Worm (Caenorhabditis elegans) whole organism, L4 larva: Measurements from ENCODE around the gene chk-1.
A peak's percentile ranks its signal among the peaks of the same experiment; 100 is the strongest.

ENCODE experiments used
- D1046.2 ChIP-seq: fragments of 200-800 bp; sonication (Bioruptor generic); IDR thresholded peaks from 2 replicates; pipeline ENCODE4 v1.3.6; 2022; ENCODE audit warnings: missing genetic modification characterization, missing compliant biosample characterization
- F10B5.3 ChIP-seq: sonication (generic microtip); optimal IDR thresholded peaks from 2 replicates; lab custom pipeline; 2016; ENCODE audit warnings: mild to moderate bottlenecking, missing genetic modification characterization, missing compliant biosample characterization
- F37D6.2 ChIP-seq: sonication (generic microtip); optimal IDR thresholded peaks from 2 replicates; lab custom pipeline; 2016; ENCODE audit warnings: mild to moderate bottlenecking, missing genetic modification characterization, missing compliant biosample characterization
- F44E2.7 ChIP-seq: fragments of 200-800 bp; sonication (Bioruptor generic); IDR thresholded peaks from 2 replicates; pipeline ENCODE4 v2.1.2; 2022; ENCODE audit warnings: missing genetic modification characterization, missing compliant biosample characterization
- R02D3.7 ChIP-seq: fragments of 150-350 bp; sonication (generic microtip); optimal IDR thresholded peaks from 3 replicates; lab custom pipeline; 2014; ENCODE audit warnings: missing biosample characterization, missing genetic modification characterization
- T20F7.1 ChIP-seq: fragments of 200-800 bp; sonication (Bioruptor generic); optimal IDR thresholded peaks from 2 replicates; lab custom pipeline; 2018; ENCODE audit warnings: mild to moderate bottlenecking, missing genetic modification characterization, missing compliant biosample characterization
- Y105C5A.15 ChIP-seq: fragments of 200-800 bp; sonication (Bioruptor generic); IDR thresholded peaks from 2 replicates; pipeline ENCODE4 v1.3.6; 2022; ENCODE audit warnings: missing genetic modification characterization, missing compliant biosample characterization
- aha-1 ChIP-seq: fragments of 150-350 bp; peaks from one replicate; lab custom pipeline; 2014; ENCODE audit warnings: missing biosample characterization, missing genetic modification characterization
- ama-1 ChIP-seq: fragments of 150-350 bp; optimal IDR thresholded peaks from 2 replicates; lab custom pipeline; 2014; ENCODE audit warnings: inconsistent platforms, mixed read lengths
- arid-1 ChIP-seq: fragments of 200-800 bp; sonication (Bioruptor generic); conservative IDR thresholded peaks from 2 replicates; pipeline ENCODE4 v1.3.6; 2022; ENCODE audit warnings: missing genetic modification reagents, missing genetic modification characterization, missing compliant biosample characterization
- ceh-20 ChIP-seq: fragments of 200-800 bp; sonication (Bioruptor generic); IDR thresholded peaks from 2 replicates; pipeline ENCODE4 v1.3.6; 2022; ENCODE audit warnings: missing genetic modification reagents, missing genetic modification characterization, missing compliant biosample characterization
- ceh-28 ChIP-seq: fragments of 150-350 bp; optimal IDR thresholded peaks from 2 replicates; lab custom pipeline; 2014; ENCODE audit warnings: missing biosample characterization, missing genetic modification reagents, missing genetic modification characterization
- ceh-82 ChIP-seq: sonication (generic microtip); optimal IDR thresholded peaks from 2 replicates; lab custom pipeline; 2017; ENCODE audit warnings: missing biosample characterization, missing genetic modification characterization
- daf-12 ChIP-seq: fragments of 150-350 bp; optimal IDR thresholded peaks from 2 replicates; lab custom pipeline; 2014; ENCODE audit warnings: missing biosample characterization, missing genetic modification reagents, missing genetic modification characterization
- dmd-6 ChIP-seq: fragments of 200-800 bp; sonication (Bioruptor generic); IDR thresholded peaks from 2 replicates; pipeline ENCODE4 v1.3.6; 2022; ENCODE audit warnings: missing genetic modification reagents, missing genetic modification characterization, missing compliant biosample characterization
- dmd-8 ChIP-seq: fragments of 200-800 bp; sonication (Bioruptor generic); IDR thresholded peaks from 2 replicates; pipeline ENCODE4 v1.3.6; 2022; ENCODE audit warnings: missing genetic modification characterization, missing compliant biosample characterization
- egl-27 ChIP-seq: sonication (generic microtip); optimal IDR thresholded peaks from 3 replicates; lab custom pipeline; 2017; ENCODE audit warnings: missing biosample characterization, missing genetic modification reagents, missing genetic modification characterization
- egl-43 ChIP-seq: fragments of 200-800 bp; sonication (Bioruptor generic); IDR thresholded peaks from 2 replicates; pipeline ENCODE4 v1.3.6; 2022; ENCODE audit warnings: missing genetic modification reagents, missing genetic modification characterization, missing compliant biosample characterization
- fkh-10 ChIP-seq: fragments of 150-350 bp; optimal IDR thresholded peaks from 2 replicates; lab custom pipeline; 2014; ENCODE audit warnings: missing biosample characterization, missing genetic modification reagents, missing genetic modification characterization
- gei-8 ChIP-seq: fragments of 200-800 bp; sonication (Bioruptor generic); optimal IDR thresholded peaks from 2 replicates; lab custom pipeline; 2018; ENCODE audit warnings: mild to moderate bottlenecking, missing genetic modification characterization, missing compliant biosample characterization
- hif-1 ChIP-seq, 2 experiments: sonication (generic microtip); optimal IDR thresholded peaks; 2 replicates each; lab custom pipeline; 2016 to 2017; ENCODE audit warnings: missing compliant biosample characterization in 2 of 2, missing genetic modification characterization in 2 of 2, missing genetic modification reagents in 2 of 2, missing genotype in 2 of 2, mild to moderate bottlenecking in 1 of 2
- hmg-1.1 ChIP-seq: fragments of 200-800 bp; sonication (Bioruptor generic); IDR thresholded peaks from 2 replicates; pipeline ENCODE4 v1.3.6; 2022; ENCODE audit warnings: missing genetic modification reagents, missing genetic modification characterization, missing compliant biosample characterization
- lin-15B ChIP-seq: fragments of 150-350 bp; sonication (generic microtip); optimal IDR thresholded peaks from 3 replicates; lab custom pipeline; 2014; ENCODE audit warnings: missing biosample characterization, missing genetic modification characterization
- lin-29 ChIP-seq: fragments of 200-800 bp; sonication (Bioruptor generic); IDR thresholded peaks from 2 replicates; pipeline ENCODE4 v1.3.6; 2022; ENCODE audit warnings: missing genetic modification reagents, missing genetic modification characterization, missing compliant biosample characterization
- lin-38 ChIP-seq: fragments of 200-800 bp; sonication (Bioruptor generic); IDR thresholded peaks from 2 replicates; pipeline ENCODE4 v1.3.6; 2022; ENCODE audit warnings: missing genetic modification reagents, missing genetic modification characterization, missing compliant biosample characterization
- lin-39 ChIP-seq: fragments of 150-350 bp; optimal IDR thresholded peaks from 2 replicates; lab custom pipeline; 2014; ENCODE audit warnings: missing biosample characterization, missing genetic modification reagents, missing genetic modification characterization
- lsy-2 ChIP-seq, 2 experiments: fragments of 150-350 bp in 1 of 2; sonication (generic microtip) in 1 of 2; optimal IDR thresholded peaks; 2 replicates each; lab custom pipeline; 2014 to 2017; ENCODE audit warnings: missing biosample characterization in 2 of 2, missing genetic modification characterization in 2 of 2
- mdt-29 ChIP-seq: fragments of 200-800 bp; sonication (Bioruptor generic); IDR thresholded peaks from 2 replicates; pipeline ENCODE4 v1.3.6; 2022; ENCODE audit warnings: missing genetic modification reagents, missing genetic modification characterization, missing compliant biosample characterization
- mes-2 ChIP-seq: sonication (generic microtip); optimal IDR thresholded peaks from 2 replicates; lab custom pipeline; 2016; ENCODE audit warnings: missing genotype, mild to moderate bottlenecking, missing genetic modification characterization, missing compliant biosample characterization; ENCODE audit not compliant: poor library complexity, severe bottlenecking
- nhr-102 ChIP-seq: sonication (generic microtip); optimal IDR thresholded peaks from 2 replicates; lab custom pipeline; 2016; ENCODE audit warnings: mild to moderate bottlenecking, missing genetic modification characterization, moderate library complexity, missing compliant biosample characterization
- nhr-11 ChIP-seq: fragments of 150-350 bp; optimal IDR thresholded peaks from 2 replicates; lab custom pipeline; 2014; ENCODE audit warnings: missing biosample characterization, missing genetic modification characterization
- nhr-111 ChIP-seq: fragments of 200-800 bp; sonication (Bioruptor generic); optimal IDR thresholded peaks from 2 replicates; lab custom pipeline; 2018; ENCODE audit warnings: mild to moderate bottlenecking, missing genetic modification characterization, missing compliant biosample characterization
- nhr-42 ChIP-seq: fragments of 200-800 bp; sonication (Bioruptor generic); IDR thresholded peaks from 2 replicates; pipeline ENCODE4 v1.3.6; 2022; ENCODE audit warnings: missing genetic modification characterization, missing compliant biosample characterization
- nhr-6 ChIP-seq: fragments of 150-350 bp; optimal IDR thresholded peaks from 2 replicates; lab custom pipeline; 2014; ENCODE audit warnings: missing biosample characterization, missing genetic modification characterization
- php-3 ChIP-seq: fragments of 200-800 bp; sonication (Bioruptor generic); IDR thresholded peaks from 2 replicates; pipeline ENCODE4 v1.3.6; 2022; ENCODE audit warnings: missing genetic modification reagents, missing genetic modification characterization, missing compliant biosample characterization
- pqm-1 ChIP-seq: sonication (generic microtip); optimal IDR thresholded peaks from 2 replicates; lab custom pipeline; 2017; ENCODE audit warnings: missing biosample characterization, missing genetic modification characterization
- rbr-2 ChIP-seq: sonication (generic microtip); optimal IDR thresholded peaks from 2 replicates; lab custom pipeline; 2016; ENCODE audit warnings: missing genotype, missing genetic modification characterization, missing compliant biosample characterization
- set-16 ChIP-seq: fragments of 200-800 bp; sonication (Bioruptor generic); IDR thresholded peaks from 2 replicates; pipeline ENCODE4 v1.3.6; 2022; ENCODE audit warnings: missing genetic modification reagents, missing genetic modification characterization, missing compliant biosample characterization
- spr-3 ChIP-seq: fragments of 200-800 bp; sonication (Bioruptor generic); optimal IDR thresholded peaks from 2 replicates; lab custom pipeline; 2018; ENCODE audit warnings: mild to moderate bottlenecking, missing genetic modification characterization, missing compliant biosample characterization
- unc-62 ChIP-seq, 3 experiments: fragments of 150-350 bp in 1 of 3; sonication (generic microtip); optimal IDR thresholded peaks in 2 of 3; peaks in 1 of 3; 1 replicate in 1 of 3; 2 replicates in 2 of 3; lab custom pipeline; 2014 to 2017; ENCODE audit warnings: missing biosample characterization in 3 of 3, missing genetic modification characterization in 3 of 3, missing genetic modification reagents in 3 of 3, missing genotype in 1 of 3
- zag-1 ChIP-seq: fragments of 150-350 bp; optimal IDR thresholded peaks from 2 replicates; lab custom pipeline; 2014; ENCODE audit warnings: missing biosample characterization, missing genetic modification characterization
- zfp-3 ChIP-seq: fragments of 200-800 bp; sonication (Bioruptor generic); conservative IDR thresholded peaks from 2 replicates; pipeline ENCODE4 v1.3.6; 2022; ENCODE audit warnings: missing genetic modification reagents, missing genetic modification characterization, missing compliant biosample characterization
- ztf-11 ChIP-seq: fragments of 150-350 bp; optimal IDR thresholded peaks from 2 replicates; lab custom pipeline; 2014; ENCODE audit warnings: missing biosample characterization, missing genetic modification characterization

chk-1 gene

DNA sequence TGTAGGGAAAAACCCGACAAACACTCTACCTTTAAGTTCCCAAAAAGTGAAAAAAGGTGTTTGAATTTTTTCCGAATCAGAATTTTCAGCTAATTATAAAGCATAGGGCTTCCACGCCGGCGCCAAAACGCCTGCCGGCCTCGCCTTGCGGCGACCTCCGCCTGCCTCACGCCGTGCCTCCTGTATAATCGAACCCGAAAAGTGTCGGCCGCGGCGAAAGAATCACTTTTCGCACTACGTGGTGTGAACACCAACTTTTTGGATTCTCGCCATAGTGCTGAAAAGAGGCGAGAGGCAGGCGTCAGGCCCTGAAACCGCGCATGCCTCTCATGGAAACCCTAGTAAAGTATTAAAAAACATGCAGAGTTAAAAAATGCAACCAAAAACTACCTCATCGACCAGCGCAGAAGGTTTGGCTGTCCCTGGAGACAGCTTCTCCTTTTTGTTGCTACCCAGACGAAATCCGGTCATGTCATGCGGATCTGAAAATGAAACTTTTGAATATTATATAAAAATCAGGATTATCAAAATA is 43.7 kb downstream of the chk-1 start, which contains the start of gene nrsn-1:
Gene nrsn-1 (minus strand): TSS at position 482 of the 532 bp plus-strand sequence.
- TF ChIP-seq set-16: peak; percentile 76
- TF ChIP-seq ceh-20 (GFP tag; lab: Robert Waterston, UW): 0 out of 2 replicates have a peak, but pooled peaks have one; percentile 36
- 0 out of 2 replicates have a peak, but pooled peaks have one; percentile 67 for TF ChIP-seq egl-43 (GFP tag; lab: Robert Waterston, UW)
- no peak for TF ChIP-seq php-3 (GFP tag; lab: Robert Waterston, UW)
- peak; percentile 40; the same call in 1 of the 2 replicates for TF ChIP-seq nhr-42 (GFP tag; lab: Robert Waterston, UW)

DNA sequence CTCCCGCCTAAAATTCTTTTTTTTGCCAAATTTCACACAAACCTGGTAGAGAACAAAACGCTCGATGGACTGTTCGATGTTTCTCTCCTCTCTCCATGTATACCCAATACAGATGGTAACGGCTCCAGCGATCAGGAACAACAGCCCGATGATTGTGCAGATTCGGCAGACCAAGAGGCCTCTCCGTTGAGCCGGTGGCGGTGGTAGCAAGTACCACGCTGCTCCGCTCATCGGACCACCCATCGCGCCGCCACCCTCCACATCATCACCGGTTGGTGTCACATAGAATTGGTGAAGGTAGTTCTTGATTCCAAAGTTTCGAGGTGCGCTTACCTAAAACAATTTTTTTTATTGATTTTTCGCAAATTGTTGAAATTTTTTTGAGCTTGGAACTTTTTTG is 44.5 kb downstream of the chk-1 start:
- TF ChIP-seq aha-1 (tag; lab: Kevin White, UChicago) (peak; percentile 41), php-3 (GFP tag; lab: Robert Waterston, UW) (no peak), nhr-11 (tag; lab: Kevin White, UChicago) (no peak), nhr-6 (tag; lab: Kevin White, UChicago) (no peak), hif-1 (tag; optimal IDR thresholded peaks at IDR 0.05; lab: Kevin White, UChicago) (no peak), hmg-1.1 (GFP tag; lab: Robert Waterston, UW) (peak; percentile 18; the same call in 1 of the 2 replicates), D1046.2 (GFP tag; lab: Robert Waterston, UW) (no peak), ztf-11 (no peak), R02D3.7 (tag; lab: Kevin White, UChicago) (no peak), lin-15B (tag; lab: Kevin White, UChicago) (no peak), ceh-28 (tag; lab: Kevin White, UChicago) (no peak), lin-39 (tag; lab: Kevin White, UChicago) (no peak), F44E2.7 (GFP tag; lab: Robert Waterston, UW) (no peak), T20F7.1 (GFP tag; lab: Kevin White, UChicago) (no peak), daf-12 (tag; lab: Kevin White, UChicago) (no peak), zag-1 (tag; lab: Kevin White, UChicago) (no peak), dmd-6 (GFP tag; lab: Robert Waterston, UW) (no peak), pqm-1 (tag; lab: Kevin White, UChicago) (no peak), mdt-29 (GFP tag; lab: Robert Waterston, UW) (no peak), set-16 (peak; percentile 80), nhr-111 (no peak), fkh-10 (GFP tag; lab: Kevin White, UChicago) (no peak), lin-29 (no peak), Y105C5A.15 (GFP tag; lab: Robert Waterston, UW) (no peak), gei-8 (GFP tag; lab: Kevin White, UChicago) (no peak), F10B5.3 (tag; lab: Kevin White, UChicago) (no peak)
- TF ChIP-seq, all 104 proteins: peak for 3

- TF ChIP-seq egl-27 (tag; lab: Kevin White, UChicago) (no peak), hmg-1.1 (GFP tag; lab: Robert Waterston, UW) (0 out of 2 replicates have a peak, but pooled peaks have one; percentile 24), nhr-102 (tag; lab: Kevin White, UChicago) (no peak), lsy-2 (tag; optimal IDR thresholded peaks at IDR 0.05; lab: Kevin White, UChicago) (peak in 1 of 2 experiments; percentile 6), set-16 (no peak), dmd-8 (GFP tag; lab: Robert Waterston, UW) (no peak), ceh-82 (tag; lab: Kevin White, UChicago) (no peak), unc-62 (GFP tag; optimal IDR thresholded peaks at IDR 0.05 in 1 of 2; lab: Kevin White, UChicago) (peak in 1 of 2 experiments; percentile 0), unc-62 (tag; optimal IDR thresholded peaks at IDR 0.05; lab: Kevin White, UChicago) (no peak), ceh-28 (tag; lab: Kevin White, UChicago) (peak; percentile 57)
These were observed 46.3 kb downstream of the chk-1 start for ce11 chrV:3712955-3713354.

ce11 chrV:3712192-3712591 is 47.1 kb downstream of the chk-1 start:
- TF ChIP-seq rbr-2 (tag; lab: Kevin White, UChicago) (peak; percentile 3), ama-1 (no peak), spr-3 (GFP tag; lab: Kevin White, UChicago) (peak; percentile 9), zfp-3 (GFP tag; lab: Robert Waterston, UW) (no peak), lin-38 (GFP tag; lab: Robert Waterston, UW) (0 out of 2 replicates have a peak, but pooled peaks have one; percentile 3), F37D6.2 (peak; percentile 48), mes-2 (tag; lab: Kevin White, UChicago) (peak; percentile 17), hmg-1.1 (GFP tag; lab: Robert Waterston, UW) (0 out of 2 replicates have a peak, but pooled peaks have one; percentile 10), arid-1 (GFP tag; lab: Robert Waterston, UW) (peak; percentile 26; the same call in 1 of the 2 replicates)
- TF ChIP-seq, all 104 proteins: peak for 7
